Worm (Caenorhabditis elegans) whole organism, mixed stage, embryonic: ENCODE results near the gene sde-2.

Source experiments
- M03D4.4 ChIP-seq: sonication (generic microtip); optimal IDR thresholded peaks from 2 replicates; lab custom pipeline; 2017; ENCODE audit warnings: mild to moderate bottlenecking, missing genetic modification characterization, missing compliant biosample characterization
- blmp-1 ChIP-seq: fragments of 150-350 bp; optimal IDR thresholded peaks from 2 replicates; lab custom pipeline; 2014; ENCODE audit warnings: missing biosample characterization, missing genetic modification characterization
- ceh-39 ChIP-seq: fragments of 150-350 bp; optimal IDR thresholded peaks from 2 replicates; lab custom pipeline; 2014; ENCODE audit warnings: missing biosample characterization, missing genetic modification characterization
- ceh-43 ChIP-seq: fragments of 200-800 bp; sonication (Bioruptor generic); optimal IDR thresholded peaks from 2 replicates; lab custom pipeline; 2018; ENCODE audit warnings: mild to moderate bottlenecking, missing genetic modification characterization, moderate library complexity, missing compliant biosample characterization
- ceh-83 ChIP-seq: fragments of 200-800 bp; sonication (Bioruptor generic); optimal IDR thresholded peaks from 2 replicates; lab custom pipeline; 2018; ENCODE audit warnings: mild to moderate bottlenecking, missing genetic modification characterization, missing compliant biosample characterization
- ces-1 ChIP-seq: fragments of 150-350 bp; optimal IDR thresholded peaks from 2 replicates; lab custom pipeline; 2014; ENCODE audit warnings: missing biosample characterization, missing genetic modification reagents, missing genetic modification characterization
- cnd-1 ChIP-seq: fragments of 200-800 bp; sonication (Bioruptor generic); optimal IDR thresholded peaks from 2 replicates; lab custom pipeline; 2018; ENCODE audit warnings: mild to moderate bottlenecking, missing genetic modification characterization, missing compliant biosample characterization
- drap-1 ChIP-seq: fragments of 200-800 bp; sonication (Bioruptor generic); optimal IDR thresholded peaks from 3 replicates; lab custom pipeline; 2018; ENCODE audit warnings: mild to moderate bottlenecking, missing genetic modification characterization, missing compliant biosample characterization
- elt-1 ChIP-seq: sonication (generic microtip); optimal IDR thresholded peaks from 2 replicates; lab custom pipeline; 2017; ENCODE audit warnings: missing genetic modification characterization, mild to moderate bottlenecking, missing compliant biosample characterization, antibody characterized with exemption, moderate library complexity, borderline replicate concordance; ENCODE audit not compliant: insufficient read depth
- elt-3 ChIP-seq: fragments of 150-350 bp; optimal IDR thresholded peaks from 2 replicates; lab custom pipeline; 2014; ENCODE audit warnings: missing biosample characterization, missing genetic modification characterization
- flh-1 ChIP-seq: fragments of 200-800 bp; sonication (Bioruptor generic); optimal IDR thresholded peaks from 2 replicates; lab custom pipeline; 2018; ENCODE audit warnings: mild to moderate bottlenecking, missing genetic modification characterization, moderate library complexity, missing compliant biosample characterization
- ham-2 ChIP-seq: fragments of 200-800 bp; sonication (Bioruptor generic); optimal IDR thresholded peaks from 2 replicates; lab custom pipeline; 2018; ENCODE audit warnings: mild to moderate bottlenecking, missing genetic modification characterization, missing compliant biosample characterization
- hlh-1 ChIP-seq: fragments of 150-350 bp; optimal IDR thresholded peaks from 2 replicates; lab custom pipeline; 2014; ENCODE audit warnings: missing biosample characterization, missing genetic modification reagents, missing genetic modification characterization
- lin-13 ChIP-seq: fragments of 150-350 bp; optimal IDR thresholded peaks from 2 replicates; lab custom pipeline; 2014; ENCODE audit warnings: missing biosample characterization, missing genetic modification characterization
- lin-32 ChIP-seq: fragments of 200-800 bp; sonication (Bioruptor generic); optimal IDR thresholded peaks from 2 replicates; lab custom pipeline; 2018; ENCODE audit warnings: mild to moderate bottlenecking, missing genetic modification characterization, missing compliant biosample characterization
- lsy-2 ChIP-seq: fragments of 150-350 bp; optimal IDR thresholded peaks from 2 replicates; lab custom pipeline; 2014; ENCODE audit warnings: missing biosample characterization, missing genetic modification characterization
- mab-5 ChIP-seq: fragments of 150-350 bp; optimal IDR thresholded peaks from 2 replicates; lab custom pipeline; 2014; ENCODE audit warnings: missing biosample characterization, missing genetic modification characterization
- mep-1 ChIP-seq: fragments of 150-350 bp; optimal IDR thresholded peaks from 2 replicates; lab custom pipeline; 2017; ENCODE audit warnings: missing biosample characterization, missing genetic modification reagents, missing genetic modification characterization, inconsistent platforms
- nhr-12 ChIP-seq: fragments of 150-350 bp; optimal IDR thresholded peaks from 2 replicates; lab custom pipeline; 2014; ENCODE audit warnings: missing biosample characterization, missing genetic modification characterization
- nhr-2 ChIP-seq: fragments of 150-350 bp; optimal IDR thresholded peaks from 2 replicates; lab custom pipeline; 2014; ENCODE audit warnings: missing biosample characterization, missing genetic modification characterization
- nhr-237 ChIP-seq: fragments of 150-350 bp; optimal IDR thresholded peaks from 2 replicates; lab custom pipeline; 2014; ENCODE audit warnings: missing biosample characterization, missing genetic modification characterization
- nhr-28 ChIP-seq: fragments of 150-350 bp; optimal IDR thresholded peaks from 2 replicates; lab custom pipeline; 2014; ENCODE audit warnings: missing biosample characterization, missing genetic modification characterization
- nhr-76 ChIP-seq: sonication (generic microtip); optimal IDR thresholded peaks from 2 replicates; lab custom pipeline; 2017; ENCODE audit warnings: missing biosample characterization, missing genetic modification characterization
- pha-4 ChIP-seq: fragments of 150-350 bp; optimal IDR thresholded peaks from 2 replicates; lab custom pipeline; 2018; ENCODE audit warnings: missing biosample characterization, missing genetic modification reagents, missing genetic modification characterization
- snpc-4 ChIP-seq: fragments of 150-350 bp; optimal IDR thresholded peaks from 2 replicates; lab custom pipeline; 2014; ENCODE audit warnings: missing biosample characterization, missing genetic modification characterization
- sptf-1 ChIP-seq: sonication (generic microtip); optimal IDR thresholded peaks from 2 replicates; lab custom pipeline; 2017; ENCODE audit warnings: mild to moderate bottlenecking, missing genetic modification characterization, moderate library complexity, missing compliant biosample characterization
- tbx-8 ChIP-seq: fragments of 200-800 bp; sonication (Bioruptor generic); optimal IDR thresholded peaks from 2 replicates; lab custom pipeline; 2018; ENCODE audit warnings: mild to moderate bottlenecking, missing genetic modification characterization, moderate library complexity, missing compliant biosample characterization
- unc-120 ChIP-seq: sonication (generic microtip); optimal IDR thresholded peaks from 2 replicates; lab custom pipeline; 2017; ENCODE audit warnings: missing genetic modification characterization, missing compliant biosample characterization; ENCODE audit not compliant: poor library complexity, severe bottlenecking
- unc-39 ChIP-seq: fragments of 150-350 bp; optimal IDR thresholded peaks from 2 replicates; lab custom pipeline; 2014; ENCODE audit warnings: missing biosample characterization, missing genetic modification characterization
- unc-62 ChIP-seq: fragments of 150-350 bp; optimal IDR thresholded peaks from 2 replicates; lab custom pipeline; 2014; ENCODE audit warnings: missing biosample characterization, missing genetic modification reagents, missing genetic modification characterization
- zip-8 ChIP-seq: fragments of 150-350 bp; optimal IDR thresholded peaks from 2 replicates; lab custom pipeline; 2014; ENCODE audit warnings: missing biosample characterization, missing genetic modification characterization
- ztf-11 ChIP-seq: fragments of 150-350 bp; optimal IDR thresholded peaks from 2 replicates; lab custom pipeline; 2014; ENCODE audit warnings: missing biosample characterization, missing genetic modification characterization

sde-2 gene

ce11 chrV:13627103-13627623 lies at the start of gene sde-2:
Gene sde-2, plus strand, starts transcription at chrV:13627573.
- TF ChIP-seq ces-1 (GFP tag; lab: Kevin White, UChicago) (peak; percentile 82), nhr-237 (tag; lab: Kevin White, UChicago) (no peak)

DNA sequence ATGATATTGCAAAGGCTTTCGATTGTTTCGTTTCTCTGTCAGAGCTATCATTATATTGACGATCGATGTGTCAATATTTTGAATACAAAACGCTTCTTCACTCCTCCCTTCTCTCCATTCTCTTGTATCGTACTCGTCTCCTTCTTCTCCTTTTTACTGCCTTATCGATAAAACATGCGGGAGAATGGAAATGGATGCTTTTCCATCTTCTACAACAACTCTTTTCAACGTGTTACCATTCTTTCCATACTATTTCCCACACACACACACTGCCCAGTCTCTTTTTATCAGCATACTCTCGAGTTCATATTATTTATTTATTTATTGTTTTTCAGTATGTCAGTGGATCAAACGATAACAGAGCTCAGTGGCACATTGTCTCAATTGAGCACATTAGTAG lies 48.7 kb upstream of the sde-2 start, which contains the start of gene C50B8.6:
C50B8.6 (plus strand) TSS at position 336 of the 400 bp plus-strand sequence.
- TF ChIP-seq drap-1 (GFP tag; lab: Kevin White, UChicago), result no peak
- TF ChIP-seq ztf-11 (tag; lab: Kevin White, UChicago), result no peak
- no peak for TF ChIP-seq nhr-237 (tag; lab: Kevin White, UChicago)
- TF ChIP-seq unc-120, result no peak
- TF ChIP-seq cnd-1 (tag; lab: Kevin White, UChicago), result no peak
- TF ChIP-seq ces-1 (GFP tag; lab: Kevin White, UChicago), result no peak

- TF ChIP-seq nhr-2 (tag; lab: Kevin White, UChicago) (no peak), lsy-2 (no peak), pha-4 (tag; lab: Kevin White, UChicago) (no peak), sptf-1 (no peak), drap-1 (GFP tag; lab: Kevin White, UChicago) (no peak), hlh-1 (tag; lab: Kevin White, UChicago) (no peak), zip-8 (no peak), ces-1 (GFP tag; lab: Kevin White, UChicago) (no peak), lin-13 (tag; lab: Kevin White, UChicago) (no peak)
Observed at ce11 chrV:13580696-13581095, 46.7 kb upstream of the sde-2 start, which contains the start of gene C50B8.5. Gene C50B8.5, plus strand, starts transcription at chrV:13580968.

- TF ChIP-seq drap-1 (GFP tag; lab: Kevin White, UChicago) (no peak), mab-5 (tag; lab: Kevin White, UChicago) (no peak), pha-4 (tag; lab: Kevin White, UChicago) (no peak), hlh-1 (tag; lab: Kevin White, UChicago) (no peak), snpc-4 (no peak), nhr-28 (no peak), flh-1 (no peak), lin-13 (tag; lab: Kevin White, UChicago) (no peak), unc-62 (no peak), elt-1 (no peak), zip-8 (no peak), nhr-12 (tag; lab: Kevin White, UChicago) (no peak), elt-3 (no peak), nhr-76 (tag; lab: Kevin White, UChicago) (no peak), ceh-39 (tag; lab: Kevin White, UChicago) (no peak), ces-1 (GFP tag; lab: Kevin White, UChicago) (no peak), blmp-1 (tag; lab: Kevin White, UChicago) (no peak), ham-2 (no peak), lin-32 (no peak)
- TF ChIP-seq, all 35 proteins: peak for 0
Observed at ce11 chrV:13584484-13584883, 42.9 kb upstream of the sde-2 start, which contains the start of gene F53F4.1. Gene F53F4.1, plus strand, starts transcription at chrV:13584784.

ce11 chrV:13587902-13588301 lies 39.5 kb upstream of the sde-2 start, which contains the start of gene F53F4.17:
Gene F53F4.17, plus strand, starts transcription at chrV:13588202.
- no peak for TF ChIP-seq mab-5 (tag; lab: Kevin White, UChicago)
- no peak for TF ChIP-seq lin-32
- no peak for TF ChIP-seq ceh-39 (tag; lab: Kevin White, UChicago)
- TF ChIP-seq ztf-11 (tag; lab: Kevin White, UChicago), result no peak
- TF ChIP-seq cnd-1 (tag; lab: Kevin White, UChicago), result no peak
- TF ChIP-seq zip-8, result no peak
- no peak for TF ChIP-seq mep-1

- TF ChIP-seq elt-3, result no peak
- TF ChIP-seq pha-4 (tag; lab: Kevin White, UChicago), result no peak
- TF ChIP-seq nhr-12 (tag; lab: Kevin White, UChicago), result no peak
- no peak for TF ChIP-seq hlh-1 (tag; lab: Kevin White, UChicago)
- no peak for TF ChIP-seq sptf-1
- no peak for TF ChIP-seq M03D4.4 (tag; lab: Kevin White, UChicago)
- no peak for TF ChIP-seq unc-39
- TF ChIP-seq mep-1, result no peak
- no peak for TF ChIP-seq tbx-8 (GFP tag; lab: Kevin White, UChicago)
- no peak for TF ChIP-seq ceh-39 (tag; lab: Kevin White, UChicago)
- no peak for TF ChIP-seq ceh-43 (GFP tag; lab: Kevin White, UChicago)
- TF ChIP-seq ztf-11 (tag; lab: Kevin White, UChicago), result no peak
- TF ChIP-seq ham-2, result no peak
- TF ChIP-seq lsy-2, result no peak
- no peak for TF ChIP-seq ceh-83 (GFP tag; lab: Kevin White, UChicago)
- TF ChIP-seq nhr-76 (tag; lab: Kevin White, UChicago), result no peak
- no peak for TF ChIP-seq mab-5 (tag; lab: Kevin White, UChicago)
- TF ChIP-seq cnd-1 (tag; lab: Kevin White, UChicago), result no peak
- TF ChIP-seq, all 35 proteins: peak for 0
Observed at ce11 chrV:13589494-13590176, 37.7 kb upstream of the sde-2 start, which contains the start of the genes F53F4.2 and F53F4.18. Gene F53F4.2, minus strand, starts transcription at chrV:13589594. Gene F53F4.18, plus strand, starts transcription at chrV:13590126.
